Fruit fly (Drosophila melanogaster): ENCODE data around the gene CG13690.

DNA sequence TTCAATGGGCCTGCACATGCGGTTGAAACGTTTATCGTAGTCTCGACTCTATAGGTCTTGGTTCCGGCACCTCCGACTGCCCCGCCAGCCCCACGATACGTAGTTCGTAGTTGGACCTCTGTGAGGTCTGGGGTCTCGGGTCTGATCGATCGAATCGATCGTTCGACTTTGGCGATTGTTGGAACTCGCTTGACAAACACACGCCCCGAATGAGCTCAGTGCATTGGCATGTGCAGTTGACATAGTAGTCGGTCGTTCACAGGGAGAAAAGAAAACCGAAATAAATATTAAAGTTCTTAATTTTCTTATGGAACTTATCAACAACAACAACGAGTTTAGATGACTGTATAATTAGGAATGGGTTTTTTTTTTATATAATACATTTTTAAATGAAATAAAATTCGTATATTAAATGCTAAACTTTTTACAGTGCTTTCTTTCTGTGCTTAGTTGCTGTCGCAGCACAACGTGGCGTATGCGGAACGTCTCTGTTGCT, 15.9 kb upstream of the CG13690 start:
- TF ChIP-seq CG5204 (GFP tag; optimal IDR thresholded peaks at IDR 0.05) (peak; percentile 76), kay (GFP tag; ENCODE audit: borderline replicate concordance) (peak; percentile 89), bab1 (GFP tag; optimal IDR thresholded peaks at IDR 0.05) (peak; percentile 93), CG1620 (GFP tag; optimal IDR thresholded peaks at IDR 0.05) (peak; percentile 77), pad (GFP tag; optimal IDR thresholded peaks at IDR 0.05) (peak; percentile 78), toe (GFP tag; optimal IDR thresholded peaks at IDR 0.05) (peak; percentile 49), CG7045 (GFP tag; optimal IDR thresholded peaks at IDR 0.05) (peak; percentile 87)
